Fruit fly (Drosophila melanogaster) whole organism, embryonic: ENCODE results near the gene Cap-D2.

Source experiments
- CG10462 ChIP-seq: fragments of 200-800 bp; sonication (Bioruptor generic); optimal IDR thresholded peaks from 2 replicates; lab custom pipeline; 2016; ENCODE audit warnings: missing biosample characterization, missing genetic modification characterization
- CG12071 ChIP-seq: fragments of 200-800 bp; sonication (Bioruptor generic); optimal IDR thresholded peaks from 3 replicates; lab custom pipeline; 2018; ENCODE audit warnings: missing biosample characterization, mild to moderate bottlenecking, missing genetic modification characterization
- CG12236 ChIP-seq: fragments of 200-800 bp; sonication (Bioruptor generic); optimal IDR thresholded peaks from 2 replicates; lab custom pipeline; 2016; ENCODE audit warnings: missing biosample characterization, missing genetic modification characterization
- CG13123 ChIP-seq: fragments of 200-800 bp; sonication (Bioruptor generic); optimal IDR thresholded peaks from 2 replicates; lab custom pipeline; 2016; ENCODE audit warnings: missing biosample characterization, missing genetic modification characterization
- CG15073 ChIP-seq: fragments of 200-800 bp; sonication (Bioruptor generic); optimal IDR thresholded peaks from 2 replicates; lab custom pipeline; 2016; ENCODE audit warnings: missing biosample characterization, missing genetic modification characterization
- CG15514 ChIP-seq: fragments of 200-800 bp; sonication (Bioruptor generic); optimal IDR thresholded peaks from 3 replicates; lab custom pipeline; 2017; ENCODE audit warnings: missing biosample characterization, missing genetic modification characterization, mild to moderate bottlenecking, moderate library complexity, missing genetic modification reagents
- CG17912 ChIP-seq: fragments of 200-800 bp; sonication (Bioruptor generic); optimal IDR thresholded peaks from 2 replicates; lab custom pipeline; 2018; ENCODE audit warnings: missing biosample characterization, mild to moderate bottlenecking, missing genetic modification characterization
- CG3065 ChIP-seq: fragments of 200-800 bp; sonication (Bioruptor generic); optimal IDR thresholded peaks from 2 replicates; lab custom pipeline; 2016; ENCODE audit warnings: missing biosample characterization, missing genetic modification characterization
- CG31441 ChIP-seq: fragments of 200-800 bp; sonication (Bioruptor generic); IDR thresholded peaks from 2 replicates; pipeline ENCODE4 v1.3.6; 2022; ENCODE audit warnings: missing biosample characterization, missing genetic modification characterization
- CG33557 ChIP-seq: fragments of 200-800 bp; sonication (Bioruptor generic); optimal IDR thresholded peaks from 2 replicates; lab custom pipeline; 2019; ENCODE audit warnings: missing biosample characterization, mild to moderate bottlenecking, missing genetic modification characterization, moderate library complexity
- CG3995 ChIP-seq: fragments of 200-800 bp; sonication (Bioruptor generic); optimal IDR thresholded peaks from 3 replicates; lab custom pipeline; 2016; ENCODE audit warnings: missing biosample characterization, missing genetic modification characterization
- CG5245 ChIP-seq: fragments of 200-800 bp; sonication (Bioruptor generic); optimal IDR thresholded peaks from 3 replicates; lab custom pipeline; 2016; ENCODE audit warnings: missing biosample characterization, missing genetic modification characterization
- CG6791 ChIP-seq: fragments of 200-800 bp; sonication (Bioruptor generic); IDR thresholded peaks from 3 replicates; pipeline ENCODE4 v1.3.6; 2022; ENCODE audit warnings: missing biosample characterization, missing genetic modification characterization; ENCODE audit not compliant: partially characterized antibody
- CG7357 ChIP-seq: fragments of 200-800 bp; sonication (Bioruptor generic); IDR thresholded peaks from 3 replicates; pipeline ENCODE4 v1.3.6; 2022; ENCODE audit warnings: missing biosample characterization, missing genetic modification characterization
- D19B ChIP-seq: fragments of 200-800 bp; sonication (Bioruptor generic); optimal IDR thresholded peaks from 2 replicates; lab custom pipeline; 2017; ENCODE audit warnings: missing biosample characterization, mild to moderate bottlenecking, missing genetic modification characterization
- Dek ChIP-seq: fragments of 200-800 bp; sonication (Bioruptor generic); optimal IDR thresholded peaks from 3 replicates; lab custom pipeline; 2019; ENCODE audit warnings: missing biosample characterization, mild to moderate bottlenecking, missing genetic modification characterization, moderate library complexity
- Ets97D ChIP-seq: fragments of 200-800 bp; sonication (Bioruptor generic); optimal IDR thresholded peaks from 3 replicates; lab custom pipeline; 2016; ENCODE audit warnings: missing biosample characterization, missing genetic modification characterization
- Jarid2 ChIP-seq: fragments of 200-800 bp; sonication (Bioruptor generic); optimal IDR thresholded peaks from 3 replicates; lab custom pipeline; 2017; ENCODE audit warnings: mild to moderate bottlenecking, missing biosample characterization, missing genetic modification reagents, missing genetic modification characterization
- Med ChIP-seq: fragments of 200-800 bp; sonication (Bioruptor generic); peaks from one replicate; lab custom pipeline; 2016; ENCODE audit warnings: missing biosample characterization, missing genetic modification characterization, mild to moderate bottlenecking, inconsistent platforms, moderate library complexity
- Nf-YA ChIP-seq: fragments of 200-800 bp; sonication (Bioruptor generic); IDR thresholded peaks from 2 replicates; pipeline ENCODE4 v1.3.6; 2022; ENCODE audit warnings: missing biosample characterization, missing genetic modification characterization
- Nf-YB ChIP-seq: fragments of 200-800 bp; sonication (Bioruptor generic); optimal IDR thresholded peaks from 3 replicates; lab custom pipeline; 2019; ENCODE audit warnings: missing biosample characterization, mild to moderate bottlenecking, missing genetic modification characterization, moderate library complexity
- Side ChIP-seq: fragments of 200-800 bp; sonication (Bioruptor generic); optimal IDR thresholded peaks from 2 replicates; lab custom pipeline; 2016; ENCODE audit warnings: missing biosample characterization, missing genetic modification characterization
- Taf1 ChIP-seq: fragments of 200-800 bp; sonication (Bioruptor generic); IDR thresholded peaks from 2 replicates; pipeline ENCODE4 v1.3.6; 2022; ENCODE audit warnings: missing biosample characterization, missing genetic modification characterization
- Tbp ChIP-seq: fragments of >200 bp; optimal IDR thresholded peaks from 2 replicates; lab custom pipeline; 2018; ENCODE audit warnings: missing biosample characterization, missing genetic modification characterization
- Xrp1 ChIP-seq: fragments of 200-800 bp; sonication (Bioruptor generic); IDR thresholded peaks from 2 replicates; pipeline ENCODE4 v1.3.6; 2022; ENCODE audit warnings: missing biosample characterization, missing genetic modification characterization
- az2 ChIP-seq: fragments of 200-800 bp; sonication (Bioruptor generic); optimal IDR thresholded peaks from 3 replicates; lab custom pipeline; 2016; ENCODE audit warnings: missing biosample characterization, missing genetic modification characterization
- br ChIP-seq: fragments of >200 bp; optimal IDR thresholded peaks from 2 replicates; lab custom pipeline; 2017
- chinmo ChIP-seq: fragments of 200-800 bp; sonication (Bioruptor generic); IDR thresholded peaks from 4 replicates; pipeline ENCODE4 v1.3.6; 2022; ENCODE audit warnings: missing biosample characterization, missing genetic modification characterization; ENCODE audit not compliant: partially characterized antibody
- chn ChIP-seq: fragments of 200-800 bp; sonication (Bioruptor generic); optimal IDR thresholded peaks from 2 replicates; lab custom pipeline; 2016; ENCODE audit warnings: missing biosample characterization, missing genetic modification characterization
- corto ChIP-seq: fragments of 200-800 bp; sonication (Bioruptor generic); optimal IDR thresholded peaks from 2 replicates; lab custom pipeline; 2016; ENCODE audit warnings: missing biosample characterization, mild to moderate bottlenecking, missing genetic modification characterization, moderate library complexity
- da ChIP-seq: fragments of 200-800 bp; sonication (Bioruptor generic); optimal IDR thresholded peaks from 2 replicates; lab custom pipeline; 2016; ENCODE audit warnings: missing biosample characterization, missing genetic modification characterization
- dmrt11E ChIP-seq: fragments of 200-800 bp; sonication (Bioruptor generic); optimal IDR thresholded peaks from 3 replicates; lab custom pipeline; 2018; ENCODE audit warnings: missing biosample characterization, mild to moderate bottlenecking, missing genetic modification characterization, moderate library complexity
- dysf ChIP-seq: fragments of 200-800 bp; sonication (Bioruptor generic); IDR thresholded peaks from 3 replicates; pipeline ENCODE4 v1.3.6; 2022; ENCODE audit warnings: missing biosample characterization, missing genetic modification characterization
- fd64A ChIP-seq: fragments of 200-800 bp; sonication (Bioruptor generic); optimal IDR thresholded peaks from 3 replicates; lab custom pipeline; 2018; ENCODE audit warnings: missing biosample characterization, mild to moderate bottlenecking, missing genetic modification characterization
- gcm ChIP-seq: fragments of 200-800 bp; sonication (Bioruptor generic); optimal IDR thresholded peaks from 2 replicates; lab custom pipeline; 2019; ENCODE audit warnings: missing biosample characterization, mild to moderate bottlenecking, missing genetic modification characterization, moderate library complexity
- gem ChIP-seq: fragments of 200-800 bp; sonication (Bioruptor generic); optimal IDR thresholded peaks from 2 replicates; lab custom pipeline; 2019; ENCODE audit warnings: missing biosample characterization, mild to moderate bottlenecking, missing genetic modification characterization, moderate library complexity
- hbn ChIP-seq: fragments of 200-800 bp; sonication (Bioruptor generic); IDR thresholded peaks from 2 replicates; pipeline ENCODE4 v1.3.6; 2022; ENCODE audit warnings: missing biosample characterization, missing genetic modification characterization; ENCODE audit not compliant: partially characterized antibody
- her ChIP-seq: fragments of 200-800 bp; sonication (Bioruptor generic); optimal IDR thresholded peaks from 2 replicates; lab custom pipeline; 2016; ENCODE audit warnings: missing biosample characterization, missing genetic modification characterization
- ind ChIP-seq: fragments of 200-800 bp; sonication (Bioruptor generic); optimal IDR thresholded peaks from 3 replicates; lab custom pipeline; 2016; ENCODE audit warnings: missing biosample characterization, missing genetic modification characterization
- onecut ChIP-seq: fragments of 200-800 bp; sonication (Bioruptor generic); IDR thresholded peaks from 2 replicates; pipeline ENCODE4 v1.3.6; 2022; ENCODE audit warnings: missing biosample characterization, missing genetic modification characterization
- org-1 ChIP-seq: fragments of 200-800 bp; sonication (Bioruptor generic); optimal IDR thresholded peaks from 2 replicates; lab custom pipeline; 2017; ENCODE audit warnings: missing biosample characterization, missing genetic modification characterization
- pnt ChIP-seq: fragments of 200-800 bp; sonication (Bioruptor generic); optimal IDR thresholded peaks from 3 replicates; lab custom pipeline; 2016; ENCODE audit warnings: missing biosample characterization, missing genetic modification characterization
- pros ChIP-seq: fragments of 200-800 bp; sonication (Bioruptor generic); optimal IDR thresholded peaks from 3 replicates; lab custom pipeline; 2019; ENCODE audit warnings: missing biosample characterization, mild to moderate bottlenecking, missing genetic modification characterization, moderate library complexity
- pum ChIP-seq: fragments of 200-800 bp; sonication (Bioruptor generic); optimal IDR thresholded peaks from 2 replicates; lab custom pipeline; 2016; ENCODE audit warnings: missing biosample characterization, missing genetic modification characterization
- pzg ChIP-seq: fragments of 200-800 bp; sonication (Bioruptor generic); optimal IDR thresholded peaks from 3 replicates; lab custom pipeline; 2018; ENCODE audit warnings: missing biosample characterization, mild to moderate bottlenecking, missing genetic modification characterization, moderate library complexity
- ranshi ChIP-seq: fragments of 200-800 bp; sonication (Bioruptor generic); IDR thresholded peaks from 2 replicates; pipeline ENCODE4 v1.3.6; 2022; ENCODE audit warnings: missing biosample characterization, missing genetic modification characterization
- sc ChIP-seq, 3 experiments: fragments of >200 bp in 2 of 3; fragments of 200-800 bp in 1 of 3; sonication (Bioruptor generic) in 1 of 3; optimal IDR thresholded peaks; 2 replicates in 2 of 3; 3 replicates in 1 of 3; lab custom pipeline; 2017; ENCODE audit warnings: mild to moderate bottlenecking in 1 of 3, missing biosample characterization in 1 of 3, missing genetic modification characterization in 1 of 3, missing genetic modification reagents in 1 of 3
- tin ChIP-seq: fragments of 200-800 bp; sonication (Bioruptor generic); optimal IDR thresholded peaks from 3 replicates; lab custom pipeline; 2016; ENCODE audit warnings: missing biosample characterization, missing genetic modification characterization
- toy ChIP-seq: fragments of 200-800 bp; sonication (Bioruptor generic); IDR thresholded peaks from 2 replicates; pipeline ENCODE4 v1.3.6; 2022; ENCODE audit warnings: missing biosample characterization, missing genetic modification characterization
- tup ChIP-seq: fragments of 200-800 bp; sonication (Bioruptor generic); optimal IDR thresholded peaks from 2 replicates; lab custom pipeline; 2016; ENCODE audit warnings: missing biosample characterization, mild to moderate bottlenecking, missing genetic modification characterization, moderate library complexity
- twi ChIP-seq: fragments of 200-800 bp; optimal IDR thresholded peaks from 2 replicates; lab custom pipeline; 2019; ENCODE audit warnings: missing biosample characterization, mild to moderate bottlenecking, missing genetic modification characterization, moderate library complexity
- vvl ChIP-seq: fragments of 200-800 bp; sonication (Bioruptor generic); IDR thresholded peaks from 2 replicates; pipeline ENCODE4 v1.3.6; 2022; ENCODE audit warnings: missing biosample characterization, missing genetic modification characterization

Cap-D2 gene

DNA sequence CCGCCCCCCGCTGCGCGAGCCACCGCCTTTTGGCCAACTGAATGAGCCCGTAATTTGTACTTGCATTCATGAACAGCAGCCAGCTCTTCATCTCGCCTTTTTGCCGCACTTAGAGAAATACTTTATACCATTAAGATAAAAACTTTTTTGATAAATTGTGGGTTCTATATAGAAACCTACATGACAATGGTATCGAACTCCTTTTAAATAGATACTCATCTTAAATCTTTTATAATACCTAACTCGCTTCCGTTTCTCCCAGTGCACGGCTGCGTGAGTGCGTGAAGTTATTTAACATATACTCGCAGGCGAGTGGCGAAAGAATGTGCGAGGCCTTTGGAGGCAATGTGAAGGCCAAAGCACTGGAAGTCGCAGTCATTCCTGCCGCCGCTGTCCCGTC is 49.6 kb upstream of the Cap-D2 start (continued):
- TF ChIP-seq Xrp1 (GFP tag; lab: Robert Waterston, UW) (peak; percentile 50; the same call in 1 of the 2 replicates), CG17912 (GFP tag; lab: Kevin White, UChicago) (no peak), CG7357 (GFP tag; lab: Robert Waterston, UW) (no peak), Tbp (no peak), CG3995 (GFP tag; lab: Kevin White, UChicago) (no peak), Nf-YB (GFP tag; lab: Kevin White, UChicago) (no peak), CG5245 (no peak), fd64A (GFP tag; lab: Kevin White, UChicago) (no peak), Nf-YA (no peak), onecut (GFP tag; lab: Robert Waterston, UW) (no peak), Ets97D (no peak), chn (GFP tag; lab: Kevin White, UChicago) (no peak), az2 (GFP tag; lab: Kevin White, UChicago) (peak; percentile 40), hbn (GFP tag; lab: Robert Waterston, UW) (no peak), CG3065 (GFP tag; lab: Kevin White, UChicago) (no peak), pros (GFP tag; lab: Kevin White, UChicago) (no peak), corto (no peak), Side (GFP tag; lab: Kevin White, UChicago) (no peak), pum (GFP tag; lab: Kevin White, UChicago) (no peak), pnt (GFP tag; lab: Kevin White, UChicago) (no peak), ind (peak; percentile 49), Jarid2 (GFP tag; lab: Kevin White, UChicago) (no peak), Dek (tag; lab: Kevin White, UChicago) (peak; percentile 15), CG15514 (GFP tag; lab: Kevin White, UChicago) (peak; percentile 17), br (no peak), sc (optimal IDR thresholded peaks at IDR 0.05; lab: Kevin White, UChicago) (no peak), sc (GFP tag; optimal IDR thresholded peaks at IDR 0.05; lab: Kevin White, UChicago) (no peak), CG12236 (GFP tag; lab: Kevin White, UChicago) (no peak), dmrt11E (tag; lab: Kevin White, UChicago) (peak; percentile 32), pzg (no peak), vvl (GFP tag; lab: Robert Waterston, UW) (peak; percentile 38), ranshi (no peak; the same call in 1 of the 2 replicates), CG12071 (GFP tag; lab: Kevin White, UChicago) (peak; percentile 15), CG13123 (GFP tag; lab: Kevin White, UChicago) (no peak), chinmo (GFP tag; lab: Robert Waterston, UW) (no peak), D19B (GFP tag; lab: Kevin White, UChicago) (peak; percentile 0), gcm (no peak), CG15073 (GFP tag; lab: Kevin White, UChicago) (no peak), CG33557 (GFP tag; lab: Kevin White, UChicago) (no peak), Taf1 (GFP tag; lab: Robert Waterston, UW) (no peak), CG10462 (no peak), tin (peak; percentile 12), da (GFP tag; lab: Kevin White, UChicago) (no peak), toy (GFP tag; lab: Robert Waterston, UW) (no peak), tup (GFP tag; lab: Kevin White, UChicago) (no peak), CG6791 (GFP tag; lab: Robert Waterston, UW) (no peak), Med (peak; percentile 81), gem (peak; percentile 64), org-1 (GFP tag; lab: Kevin White, UChicago) (no peak), CG31441 (peak; percentile 60), her (GFP tag; lab: Kevin White, UChicago) (no peak), twi (tag; lab: Kevin White, UChicago) (no peak), dysf (peak; percentile 48; the same call in 1 of the 3 replicates)
